Worm (Caenorhabditis elegans) whole organism, young adult: ENCODE measurements around the gene F08F8.9.

Experiments used
- C06A6.2 ChIP-seq: fragments of 200-800 bp; sonication (Bioruptor generic); conservative IDR thresholded peaks from 2 replicates; pipeline ENCODE4 v1.3.6; 2022; ENCODE audit warnings: missing genetic modification characterization, missing compliant biosample characterization
- D2030.7 ChIP-seq: fragments of 200-800 bp; sonication (Bioruptor generic); IDR thresholded peaks from 2 replicates; pipeline ENCODE4 v1.3.6; 2022; ENCODE audit warnings: missing genetic modification reagents, missing genetic modification characterization, missing compliant biosample characterization
- F10E7.11 ChIP-seq: sonication (generic microtip); optimal IDR thresholded peaks from 2 replicates; lab custom pipeline; 2017; ENCODE audit warnings: mild to moderate bottlenecking, missing genetic modification characterization, moderate library complexity, missing compliant biosample characterization
- F22D6.2 ChIP-seq: sonication (generic microtip); optimal IDR thresholded peaks from 2 replicates; lab custom pipeline; 2016; ENCODE audit warnings: mild to moderate bottlenecking, missing genetic modification characterization, missing compliant biosample characterization
- F57A8.1 ChIP-seq: fragments of 200-800 bp; sonication (Bioruptor generic); optimal IDR thresholded peaks from 2 replicates; lab custom pipeline; 2018; ENCODE audit warnings: mild to moderate bottlenecking, missing genetic modification characterization, moderate library complexity, missing compliant biosample characterization
- T07F8.4 ChIP-seq: sonication (generic microtip); optimal IDR thresholded peaks from 2 replicates; lab custom pipeline; 2016; ENCODE audit warnings: mild to moderate bottlenecking, missing genetic modification characterization, moderate library complexity, missing compliant biosample characterization
- Y53G8AR.9 ChIP-seq: fragments of 200-800 bp; sonication (Bioruptor generic); conservative IDR thresholded peaks from 2 replicates; pipeline ENCODE4 v1.3.6; 2022; ENCODE audit warnings: missing genetic modification reagents, missing genetic modification characterization, missing compliant biosample characterization
- Y95B8A.8 ChIP-seq: fragments of 200-800 bp; sonication (Bioruptor generic); IDR thresholded peaks from 2 replicates; pipeline ENCODE4 v1.3.6; 2022; ENCODE audit warnings: missing genetic modification reagents, missing genetic modification characterization, missing compliant biosample characterization
- ama-1 ChIP-seq, 3 experiments: fragments of 150-350 bp in 1 of 3; sonication (generic microtip) in 2 of 3; optimal IDR thresholded peaks; 2 replicates each; lab custom pipeline; 2014 to 2018; ENCODE audit warnings: missing biosample characterization in 2 of 3, missing genetic modification characterization in 2 of 3, missing genetic modification reagents in 2 of 3
- aptf-2 ChIP-seq: fragments of 200-800 bp; sonication (Bioruptor generic); conservative IDR thresholded peaks from 2 replicates; pipeline ENCODE4 v1.3.6; 2022; ENCODE audit warnings: missing genetic modification reagents, missing genetic modification characterization, missing compliant biosample characterization
- bed-2 ChIP-seq: fragments of 200-800 bp; sonication (Bioruptor generic); IDR thresholded peaks from 2 replicates; pipeline ENCODE4 v1.3.6; 2022; ENCODE audit warnings: missing genetic modification reagents, missing genetic modification characterization, missing compliant biosample characterization
- ccch-3 ChIP-seq: fragments of 200-800 bp; sonication (Bioruptor generic); optimal IDR thresholded peaks from 2 replicates; lab custom pipeline; 2018; ENCODE audit warnings: mild to moderate bottlenecking, missing genetic modification characterization, missing compliant biosample characterization
- cebp-1 ChIP-seq, 2 experiments: fragments of 200-800 bp in 1 of 2; sonication (Bioruptor generic) in 1 of 2; sonication (generic microtip) in 1 of 2; IDR thresholded peaks in 1 of 2; optimal IDR thresholded peaks in 1 of 2; 2 replicates each; pipeline versions ENCODE4 v1.3.6 to Lab custom; 2017 to 2022; ENCODE audit warnings: missing compliant biosample characterization in 2 of 2, missing genetic modification characterization in 2 of 2, mild to moderate bottlenecking in 1 of 2, missing genetic modification reagents in 1 of 2, moderate library complexity in 1 of 2
- ceh-100 ChIP-seq: fragments of 200-800 bp; sonication (Bioruptor generic); IDR thresholded peaks from 2 replicates; pipeline ENCODE4 v1.3.6; 2022; ENCODE audit warnings: missing genetic modification reagents, missing genetic modification characterization, missing compliant biosample characterization
- ceh-40 ChIP-seq: fragments of 200-800 bp; sonication (Bioruptor generic); IDR thresholded peaks from 2 replicates; pipeline ENCODE4 v1.3.6; 2022; ENCODE audit warnings: missing genetic modification characterization, missing compliant biosample characterization
- ceh-91 ChIP-seq: fragments of 200-800 bp; sonication (Bioruptor generic); IDR thresholded peaks from 2 replicates; pipeline ENCODE4 v1.3.6; 2022; ENCODE audit warnings: missing genetic modification reagents, missing genetic modification characterization, missing compliant biosample characterization
- chd-7 ChIP-seq: sonication (generic microtip); optimal IDR thresholded peaks from 2 replicates; lab custom pipeline; 2016; ENCODE audit warnings: mild to moderate bottlenecking, missing genetic modification characterization, moderate library complexity, missing compliant biosample characterization
- dpl-1 ChIP-seq: fragments of 150-350 bp; optimal IDR thresholded peaks from 2 replicates; lab custom pipeline; 2014; ENCODE audit warnings: missing biosample characterization, missing genetic modification reagents, missing genetic modification characterization
- ets-4 ChIP-seq: fragments of 200-800 bp; sonication (Bioruptor generic); optimal IDR thresholded peaks from 2 replicates; lab custom pipeline; 2018; ENCODE audit warnings: mild to moderate bottlenecking, missing genetic modification characterization, missing compliant biosample characterization
- fkh-3 ChIP-seq: sonication (generic microtip); optimal IDR thresholded peaks from 2 replicates; lab custom pipeline; 2016; ENCODE audit warnings: mild to moderate bottlenecking, missing genetic modification characterization, missing compliant biosample characterization
- hlh-12 ChIP-seq: sonication (generic microtip); optimal IDR thresholded peaks from 2 replicates; lab custom pipeline; 2016; ENCODE audit warnings: missing genetic modification characterization, missing compliant biosample characterization
- hmg-1.2 ChIP-seq: fragments of 200-800 bp; sonication (Bioruptor generic); IDR thresholded peaks from 2 replicates; pipeline ENCODE4 v1.3.6; 2022; ENCODE audit warnings: missing genetic modification reagents, missing genetic modification characterization, missing compliant biosample characterization
- let-607 ChIP-seq, 2 experiments: fragments of 200-800 bp in 1 of 2; sonication (Bioruptor generic) in 1 of 2; sonication (generic microtip) in 1 of 2; optimal IDR thresholded peaks; 2 replicates each; lab custom pipeline; 2016 to 2018; ENCODE audit warnings: mild to moderate bottlenecking in 2 of 2, missing compliant biosample characterization in 2 of 2, missing genetic modification characterization in 2 of 2, moderate library complexity in 2 of 2, missing genotype in 1 of 2
- lin-35 ChIP-seq, 3 experiments: fragments of 150-350 bp in 2 of 3; sonication (generic microtip) in 1 of 3; optimal IDR thresholded peaks; 2 replicates each; lab custom pipeline; 2014 to 2018; ENCODE audit warnings: missing biosample characterization in 3 of 3, missing genetic modification characterization in 3 of 3, missing genetic modification reagents in 3 of 3
- lin-54 ChIP-seq: fragments of 200-800 bp; sonication (Bioruptor generic); optimal IDR thresholded peaks from 2 replicates; lab custom pipeline; 2018; ENCODE audit warnings: mild to moderate bottlenecking, missing genetic modification characterization, missing compliant biosample characterization
- lsl-1 ChIP-seq: fragments of 200-800 bp; sonication (Bioruptor generic); optimal IDR thresholded peaks from 2 replicates; lab custom pipeline; 2018; ENCODE audit warnings: mild to moderate bottlenecking, missing genetic modification characterization, moderate library complexity, missing compliant biosample characterization
- lsy-27 ChIP-seq: sonication (generic microtip); optimal IDR thresholded peaks from 2 replicates; lab custom pipeline; 2017; ENCODE audit warnings: missing genetic modification characterization, mild to moderate bottlenecking, missing compliant biosample characterization, antibody characterized with exemption, missing genotype, borderline replicate concordance; ENCODE audit not compliant: insufficient read depth
- mcd-1 ChIP-seq: fragments of 200-800 bp; sonication (Bioruptor generic); IDR thresholded peaks from 2 replicates; pipeline ENCODE4 v1.3.6; 2022; ENCODE audit warnings: missing genetic modification reagents, missing genetic modification characterization, missing compliant biosample characterization
- nfya-2 ChIP-seq: fragments of 200-800 bp; sonication (Bioruptor generic); IDR thresholded peaks from 2 replicates; pipeline ENCODE4 v1.3.6; 2022; ENCODE audit warnings: missing genetic modification reagents, missing genetic modification characterization, missing compliant biosample characterization
- nfyb-1 ChIP-seq: fragments of 200-800 bp; sonication (Bioruptor generic); IDR thresholded peaks from 2 replicates; pipeline ENCODE4 v1.3.6; 2022; ENCODE audit warnings: missing genetic modification reagents, missing genetic modification characterization, missing compliant biosample characterization
- nhr-120 ChIP-seq: fragments of 200-800 bp; sonication (Bioruptor generic); IDR thresholded peaks from 2 replicates; pipeline ENCODE4 v1.3.6; 2022; ENCODE audit warnings: missing genetic modification characterization, missing compliant biosample characterization
- nhr-179 ChIP-seq: sonication (generic microtip); optimal IDR thresholded peaks from 2 replicates; lab custom pipeline; 2016; ENCODE audit warnings: mild to moderate bottlenecking, missing genetic modification characterization, missing compliant biosample characterization
- nhr-80 ChIP-seq: sonication (generic microtip); optimal IDR thresholded peaks from 2 replicates; lab custom pipeline; 2016; ENCODE audit warnings: missing genetic modification characterization, missing compliant biosample characterization
- snpc-4 ChIP-seq, 5 experiments: fragments of 150-350 bp in 1 of 5; sonication (generic microtip) in 4 of 5; optimal IDR thresholded peaks; 2 replicates each; lab custom pipeline; 2014 to 2018; ENCODE audit warnings: missing genetic modification characterization in 5 of 5, missing biosample characterization in 3 of 5, antibody characterized with exemption in 2 of 5, mild to moderate bottlenecking in 2 of 5, missing compliant biosample characterization in 2 of 5, missing genotype in 2 of 5, moderate library complexity in 2 of 5, missing genetic modification reagents in 1 of 5
- somi-1 ChIP-seq: fragments of 200-800 bp; sonication (Bioruptor generic); optimal IDR thresholded peaks from 2 replicates; lab custom pipeline; 2018; ENCODE audit warnings: mild to moderate bottlenecking, missing genetic modification characterization, missing compliant biosample characterization
- tbp1 ChIP-seq: fragments of 200-800 bp; sonication (Bioruptor generic); optimal IDR thresholded peaks from 2 replicates; lab custom pipeline; 2018; ENCODE audit warnings: mild to moderate bottlenecking, missing genetic modification characterization, missing compliant biosample characterization
- unc-62 ChIP-seq: fragments of 150-350 bp; optimal IDR thresholded peaks from 2 replicates; lab custom pipeline; 2014; ENCODE audit warnings: missing biosample characterization, missing genetic modification reagents, missing genetic modification characterization
- ztf-18 ChIP-seq: sonication (generic microtip); optimal IDR thresholded peaks from 2 replicates; lab custom pipeline; 2016; ENCODE audit warnings: missing genotype, mild to moderate bottlenecking, missing genetic modification characterization, missing compliant biosample characterization
- ztf-25 ChIP-seq: fragments of 200-800 bp; sonication (Bioruptor generic); IDR thresholded peaks from 2 replicates; pipeline ENCODE4 v1.3.6; 2022; ENCODE audit warnings: missing genetic modification reagents, missing genetic modification characterization, missing compliant biosample characterization
- ztf-6 ChIP-seq: fragments of 200-800 bp; sonication (Bioruptor generic); IDR thresholded peaks from 2 replicates; pipeline ENCODE4 v1.3.6; 2022; ENCODE audit warnings: missing genetic modification reagents, missing genetic modification characterization, missing compliant biosample characterization

The F08F8.9 gene

DNA sequence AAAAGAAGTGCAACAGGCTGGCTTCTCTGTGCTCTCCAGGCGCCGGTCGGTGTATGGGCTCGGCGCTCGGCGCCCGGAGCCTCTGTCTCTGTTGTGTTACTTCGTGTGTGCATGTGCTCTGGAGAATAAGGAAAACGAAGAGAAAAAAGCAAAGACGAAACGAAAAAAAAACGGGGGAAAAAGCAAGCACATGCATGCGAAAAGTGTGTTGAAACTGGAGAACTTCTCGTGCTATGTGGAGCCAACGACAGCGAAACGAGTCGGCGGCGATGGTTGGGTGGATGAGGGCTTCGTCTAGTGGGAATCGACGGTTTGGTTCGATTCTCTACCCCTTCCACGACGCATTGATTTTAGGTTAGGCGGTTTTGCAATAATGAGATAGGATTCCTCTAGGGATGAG, 33.6 kb upstream of the F08F8.9 start (continued):
- peak; percentile 6 for TF ChIP-seq lin-54 (GFP tag; lab: Kevin White, UChicago)
- TF ChIP-seq F22D6.2 (tag; lab: Kevin White, UChicago), result peak; percentile 44
- TF ChIP-seq nhr-120 (GFP tag; lab: Robert Waterston, UW), result no peak
- no peak for TF ChIP-seq aptf-2
- no peak for TF ChIP-seq T07F8.4 (tag; lab: Kevin White, UChicago)
- peak; percentile 8 for TF ChIP-seq chd-7
- no peak for TF ChIP-seq Y53G8AR.9 (GFP tag; lab: Robert Waterston, UW)

- TF ChIP-seq mcd-1, result peak; percentile 64
- 0 out of 2 replicates have a peak, but pooled peaks have one; percentile 23 for TF ChIP-seq ceh-100 (GFP tag; lab: Robert Waterston, UW)
- peak; percentile 37 for TF ChIP-seq tbp1 (GFP tag; lab: Kevin White, UChicago)
These were observed 32.8 kb upstream of the F08F8.9 start for ce11 chrIII:7386539-7386938.

ce11 chrIII:7385929-7386328, 32.2 kb upstream of the F08F8.9 start, which contains the start of gene trd-1:
TSS of gene trd-1 (plus strand) at chrIII:7386229.
- TF ChIP-seq aptf-2 (no peak), ets-4 (GFP tag; lab: Kevin White, UChicago) (no peak), ztf-6 (GFP tag; lab: Robert Waterston, UW) (no peak), ccch-3 (no peak), F57A8.1 (no peak), ama-1 (optimal IDR thresholded peaks at IDR 0.05; lab: Kevin White, UChicago) (no peak), ama-1 (GFP tag; optimal IDR thresholded peaks at IDR 0.05; lab: Kevin White, UChicago) (no peak), nhr-80 (tag; lab: Kevin White, UChicago) (no peak), nfya-2 (GFP tag; lab: Robert Waterston, UW) (no peak), nhr-179 (tag; lab: Kevin White, UChicago) (no peak), lsy-27 (no peak), nfyb-1 (GFP tag; lab: Robert Waterston, UW) (no peak), chd-7 (no peak), ceh-40 (GFP tag; lab: Robert Waterston, UW) (no peak), fkh-3 (tag; lab: Kevin White, UChicago) (no peak)

ce11 chrIII:7383733-7384132, 30.0 kb upstream of the F08F8.9 start, which contains the start of gene tbp-1:
TSS of gene tbp-1 (plus strand) at chrIII:7384033.
- TF ChIP-seq tbp1 (GFP tag; lab: Kevin White, UChicago), result peak; percentile 58
- TF ChIP-seq ztf-25 (GFP tag; lab: Robert Waterston, UW), result no peak

DNA sequence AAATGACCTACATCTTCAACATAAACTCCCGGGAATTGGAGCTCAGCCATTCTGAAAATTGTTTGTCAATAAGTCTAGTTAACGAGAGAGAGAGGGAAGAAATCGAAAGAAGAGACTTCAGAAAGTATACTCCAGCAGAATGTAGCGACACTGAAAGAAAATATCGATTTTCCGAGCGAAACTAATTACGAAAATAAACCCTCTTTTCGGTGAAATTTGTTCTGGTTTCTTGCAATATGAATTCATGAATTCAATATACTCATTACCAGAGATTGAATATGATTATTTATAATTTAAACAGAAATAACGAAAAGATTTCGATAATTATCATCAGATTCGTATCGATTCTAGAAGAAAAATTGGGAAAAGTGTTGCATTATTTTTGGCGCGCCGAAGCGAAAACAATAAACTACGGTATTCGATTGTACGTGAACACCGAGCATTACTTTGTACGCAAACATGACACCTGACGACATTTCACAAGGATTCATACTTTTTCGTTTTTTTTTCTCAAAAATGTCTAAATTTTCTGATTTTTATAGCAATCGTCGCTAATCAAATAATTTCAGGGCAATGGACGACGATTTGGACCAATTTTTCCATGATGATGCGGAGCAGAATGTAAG, 27.9 kb upstream of the F08F8.9 start, which contains the start of the genes hmg-4 and T20B12.3:
Gene hmg-4 (minus strand): TSS at position 51 of the 626 bp plus-strand sequence.
Gene T20B12.3 (plus strand): TSS at position 570 of the 626 bp plus-strand sequence.
- TF ChIP-seq let-607 (tag; optimal IDR thresholded peaks at IDR 0.05; lab: Kevin White, UChicago), result no peak
- no peak for TF ChIP-seq unc-62 (GFP tag; lab: Kevin White, UChicago)
- TF ChIP-seq D2030.7 (GFP tag; lab: Robert Waterston, UW), result peak; percentile 69
- TF ChIP-seq snpc-4 (GFP tag; optimal IDR thresholded peaks at IDR 0.05; lab: Kevin White, UChicago), result no peak
- TF ChIP-seq snpc-4 (tag; optimal IDR thresholded peaks at IDR 0.05; lab: Kevin White, UChicago), result no peak
- TF ChIP-seq ets-4 (GFP tag; lab: Kevin White, UChicago), result no peak
- TF ChIP-seq bed-2 (GFP tag; lab: Robert Waterston, UW), result no peak
- no peak for TF ChIP-seq hlh-12 (tag; lab: Kevin White, UChicago)
- no peak for TF ChIP-seq cebp-1 (GFP tag; IDR thresholded peaks at IDR 0.05; lab: Robert Waterston, UW)
- no peak for TF ChIP-seq cebp-1 (tag; optimal IDR thresholded peaks at IDR 0.05; lab: Kevin White, UChicago)
- no peak for TF ChIP-seq F10E7.11
- TF ChIP-seq Y95B8A.8 (GFP tag; lab: Robert Waterston, UW), result 0 out of 2 replicates have a peak, but pooled peaks have one; percentile 54
- TF ChIP-seq hmg-1.2 (GFP tag; lab: Robert Waterston, UW), result peak; percentile 52; the same call in 1 of the 2 replicates
- TF ChIP-seq dpl-1 (GFP tag; lab: Kevin White, UChicago), result peak; percentile 70
- TF ChIP-seq somi-1, result no peak
- no peak for TF ChIP-seq C06A6.2 (GFP tag; lab: Robert Waterston, UW)
- TF ChIP-seq lin-35 (GFP tag; optimal IDR thresholded peaks at IDR 0.05; lab: Kevin White, UChicago), result no peak
- peak; percentile 44 for TF ChIP-seq ztf-18 (tag; lab: Kevin White, UChicago)
- TF ChIP-seq ztf-6 (GFP tag; lab: Robert Waterston, UW), result no peak
- peak; percentile 89 for TF ChIP-seq lsl-1 (GFP tag; lab: Kevin White, UChicago)
- TF ChIP-seq ceh-91 (GFP tag; lab: Robert Waterston, UW), result peak; percentile 71
